Fruit fly (Drosophila melanogaster) whole organism, embryonic: ENCODE measurements around the gene Vps53.

Experiments
- Antp ChIP-seq: fragments of 200-800 bp; sonication (Bioruptor generic); optimal IDR thresholded peaks from 3 replicates; lab custom pipeline; 2016; ENCODE audit warnings: missing biosample characterization, missing genetic modification characterization
- Asciz ChIP-seq: fragments of 200-800 bp; sonication (Bioruptor generic); optimal IDR thresholded peaks from 2 replicates; lab custom pipeline; 2017; ENCODE audit warnings: missing biosample characterization, mild to moderate bottlenecking, missing genetic modification characterization, missing genetic modification reagents
- CG10462 ChIP-seq: fragments of 200-800 bp; sonication (Bioruptor generic); optimal IDR thresholded peaks from 2 replicates; lab custom pipeline; 2016; ENCODE audit warnings: missing biosample characterization, missing genetic modification characterization
- CG11695 ChIP-seq: fragments of 200-800 bp; sonication (Bioruptor generic); IDR thresholded peaks from 3 replicates; pipeline ENCODE4 v1.3.6; 2022; ENCODE audit warnings: missing biosample characterization, missing genetic modification characterization
- CG1233 ChIP-seq: fragments of 200-800 bp; sonication (Bioruptor generic); optimal IDR thresholded peaks from 4 replicates; lab custom pipeline; 2018; ENCODE audit warnings: missing biosample characterization, mild to moderate bottlenecking, missing genetic modification characterization
- CG14965 ChIP-seq: fragments of 200-800 bp; sonication (Bioruptor generic); optimal IDR thresholded peaks from 2 replicates; lab custom pipeline; 2016; ENCODE audit warnings: missing biosample characterization, missing genetic modification characterization, borderline replicate concordance
- CG1603 ChIP-seq: fragments of 200-800 bp; sonication (Bioruptor generic); optimal IDR thresholded peaks from 2 replicates; lab custom pipeline; 2019; ENCODE audit warnings: missing biosample characterization, mild to moderate bottlenecking, missing genetic modification characterization, moderate library complexity
- CG17612 ChIP-seq: fragments of 200-800 bp; sonication (Bioruptor generic); IDR thresholded peaks from 2 replicates; pipeline ENCODE4 v1.3.6; 2022; ENCODE audit warnings: missing biosample characterization, missing genetic modification characterization
- CG4617 ChIP-seq: fragments of 200-800 bp; sonication (Bioruptor generic); optimal IDR thresholded peaks from 3 replicates; lab custom pipeline; 2016; ENCODE audit warnings: missing biosample characterization, missing genetic modification characterization, borderline replicate concordance
- CG6175 ChIP-seq: fragments of 200-800 bp; sonication (Bioruptor generic); IDR thresholded peaks from 3 replicates; pipeline ENCODE4 v1.3.6; 2022; ENCODE audit warnings: missing biosample characterization, missing genetic modification characterization
- CG6765 ChIP-seq: fragments of 200-800 bp; sonication (Bioruptor generic); optimal IDR thresholded peaks from 3 replicates; lab custom pipeline; 2017; ENCODE audit warnings: missing biosample characterization, mild to moderate bottlenecking, missing genetic modification characterization
- CG7745 ChIP-seq: fragments of 200-800 bp; sonication (Bioruptor generic); optimal IDR thresholded peaks from 2 replicates; lab custom pipeline; 2018; ENCODE audit warnings: missing biosample characterization, mild to moderate bottlenecking, missing genetic modification characterization, moderate library complexity
- CG8290 ChIP-seq, 3 experiments: fragments of 200-800 bp; sonication (Bioruptor generic); optimal IDR thresholded peaks; 2 replicates each; lab custom pipeline; 2016 to 2019; ENCODE audit warnings: missing biosample characterization in 3 of 3, missing genetic modification characterization in 3 of 3, mild to moderate bottlenecking in 2 of 3, moderate library complexity in 1 of 3
- CG9817 ChIP-seq: fragments of 200-800 bp; sonication (Bioruptor generic); optimal IDR thresholded peaks from 2 replicates; lab custom pipeline; 2018; ENCODE audit warnings: missing biosample characterization, mild to moderate bottlenecking, missing genetic modification characterization, moderate library complexity
- CoRest ChIP-seq: fragments of 200-800 bp; sonication (Bioruptor generic); optimal IDR thresholded peaks from 3 replicates; lab custom pipeline; 2018; ENCODE audit warnings: missing biosample characterization, mild to moderate bottlenecking, missing genetic modification characterization, moderate library complexity
- Dll ChIP-seq: fragments of 200-800 bp; sonication (Bioruptor generic); IDR thresholded peaks from 4 replicates; pipeline ENCODE4 v1.3.6; 2022; ENCODE audit warnings: missing biosample characterization, missing genetic modification characterization; ENCODE audit not compliant: partially characterized antibody
- Doc2 ChIP-seq: fragments of 200-800 bp; sonication (Bioruptor generic); IDR thresholded peaks from 2 replicates; pipeline ENCODE4 v1.3.6; 2022; ENCODE audit warnings: missing biosample characterization, missing genetic modification characterization
- Dref ChIP-seq: fragments of 200-800 bp; sonication (Bioruptor generic); IDR thresholded peaks from 2 replicates; pipeline ENCODE4 v1.3.6; 2022; ENCODE audit warnings: missing biosample characterization, missing genetic modification characterization
- E2f2 ChIP-seq: fragments of 200-800 bp; sonication (Bioruptor generic); IDR thresholded peaks from 2 replicates; pipeline ENCODE4 v1.3.6; 2022; ENCODE audit warnings: missing biosample characterization, missing genetic modification characterization
- HmgZ ChIP-seq: fragments of 200-800 bp; sonication (Bioruptor generic); optimal IDR thresholded peaks from 2 replicates; lab custom pipeline; 2018; ENCODE audit warnings: missing biosample characterization, mild to moderate bottlenecking, missing genetic modification characterization
- Hmx ChIP-seq: fragments of 200-800 bp; sonication (Bioruptor generic); optimal IDR thresholded peaks from 2 replicates; lab custom pipeline; 2016; ENCODE audit warnings: missing biosample characterization, missing genetic modification characterization
- NK7.1 ChIP-seq: fragments of 200-800 bp; sonication (Bioruptor generic); optimal IDR thresholded peaks from 3 replicates; lab custom pipeline; 2016; ENCODE audit warnings: missing biosample characterization, missing genetic modification characterization
- Nf-YA ChIP-seq: fragments of 200-800 bp; sonication (Bioruptor generic); IDR thresholded peaks from 2 replicates; pipeline ENCODE4 v1.3.6; 2022; ENCODE audit warnings: missing biosample characterization, missing genetic modification characterization
- Oaz ChIP-seq: fragments of 200-800 bp; sonication (Bioruptor generic); IDR thresholded peaks from 2 replicates; pipeline ENCODE4 v1.3.6; 2022; ENCODE audit warnings: missing biosample characterization, missing genetic modification characterization
- Optix ChIP-seq: fragments of 200-800 bp; sonication (Bioruptor generic); IDR thresholded peaks from 3 replicates; pipeline ENCODE4 v1.3.6; 2022; ENCODE audit warnings: missing biosample characterization, missing genetic modification characterization
- Ptx1 ChIP-seq: fragments of 200-800 bp; sonication (Bioruptor generic); IDR thresholded peaks from 2 replicates; pipeline ENCODE4 v1.3.6; 2022; ENCODE audit warnings: missing biosample characterization, missing genetic modification characterization
- Rx ChIP-seq: fragments of 200-800 bp; sonication (Bioruptor generic); IDR thresholded peaks from 2 replicates; pipeline ENCODE4 v1.3.6; 2022; ENCODE audit warnings: missing biosample characterization, missing genetic modification characterization
- Scr ChIP-seq: fragments of 200-800 bp; sonication (Bioruptor generic); IDR thresholded peaks from 2 replicates; pipeline ENCODE4 v1.3.6; 2022; ENCODE audit warnings: missing biosample characterization, missing genetic modification characterization; ENCODE audit not compliant: partially characterized antibody
- Six4 ChIP-seq: fragments of 200-800 bp; sonication (Bioruptor generic); optimal IDR thresholded peaks from 2 replicates; lab custom pipeline; 2016; ENCODE audit warnings: missing biosample characterization, missing genetic modification characterization
- YL-1 ChIP-seq: fragments of 200-800 bp; sonication (Bioruptor generic); optimal IDR thresholded peaks from 3 replicates; lab custom pipeline; 2017; ENCODE audit warnings: missing biosample characterization, mild to moderate bottlenecking, missing genetic modification characterization
- amos ChIP-seq: fragments of 200-800 bp; sonication (Bioruptor generic); IDR thresholded peaks from 2 replicates; pipeline ENCODE4 v1.3.6; 2022; ENCODE audit warnings: missing biosample characterization, missing genetic modification characterization; ENCODE audit not compliant: partially characterized antibody
- bab2 ChIP-seq: fragments of 200-800 bp; sonication (Bioruptor generic); optimal IDR thresholded peaks from 2 replicates; lab custom pipeline; 2016; ENCODE audit warnings: missing biosample characterization, missing genetic modification characterization
- btn ChIP-seq: fragments of 200-800 bp; sonication (Bioruptor generic); optimal IDR thresholded peaks from 2 replicates; lab custom pipeline; 2016; ENCODE audit warnings: missing biosample characterization, missing genetic modification characterization
- cg ChIP-seq: fragments of 200-800 bp; sonication (Bioruptor generic); optimal IDR thresholded peaks from 3 replicates; lab custom pipeline; 2019; ENCODE audit warnings: missing biosample characterization, mild to moderate bottlenecking, missing genetic modification characterization, moderate library complexity
- chinmo ChIP-seq: fragments of 200-800 bp; sonication (Bioruptor generic); IDR thresholded peaks from 4 replicates; pipeline ENCODE4 v1.3.6; 2022; ENCODE audit warnings: missing biosample characterization, missing genetic modification characterization; ENCODE audit not compliant: partially characterized antibody
- crc ChIP-seq: fragments of 200-800 bp; sonication (Bioruptor generic); optimal IDR thresholded peaks from 2 replicates; lab custom pipeline; 2016; ENCODE audit warnings: missing biosample characterization, missing genetic modification characterization
- dmrt99B ChIP-seq: fragments of 200-800 bp; sonication (Bioruptor generic); optimal IDR thresholded peaks from 2 replicates; lab custom pipeline; 2018; ENCODE audit warnings: missing biosample characterization, mild to moderate bottlenecking, missing genetic modification characterization, moderate library complexity
- esg ChIP-seq: fragments of 200-800 bp; sonication (Bioruptor generic); conservative IDR thresholded peaks from 2 replicates; pipeline ENCODE4 v1.3.6; 2022; ENCODE audit warnings: missing biosample characterization, missing genetic modification characterization
- gsb ChIP-seq: fragments of 200-800 bp; sonication (Bioruptor generic); IDR thresholded peaks from 2 replicates; pipeline ENCODE4 v1.3.6; 2022; ENCODE audit warnings: missing biosample characterization, missing genetic modification characterization
- h ChIP-seq: fragments of >200 bp; optimal IDR thresholded peaks from 2 replicates; lab custom pipeline; 2017
- ken ChIP-seq: fragments of 200-800 bp; sonication (Bioruptor generic); IDR thresholded peaks from 3 replicates; pipeline ENCODE4 v1.3.6; 2022; ENCODE audit warnings: missing biosample characterization, missing genetic modification characterization
- lbe ChIP-seq: fragments of 200-800 bp; sonication (Bioruptor generic); optimal IDR thresholded peaks from 2 replicates; lab custom pipeline; 2016; ENCODE audit warnings: missing biosample characterization, mild to moderate bottlenecking, missing genetic modification characterization
- salm ChIP-seq: fragments of 200-800 bp; sonication (Bioruptor generic); optimal IDR thresholded peaks from 2 replicates; lab custom pipeline; 2018; ENCODE audit warnings: missing biosample characterization, mild to moderate bottlenecking, missing genetic modification characterization
- stwl ChIP-seq: fragments of 200-800 bp; sonication (Bioruptor generic); optimal IDR thresholded peaks from 3 replicates; lab custom pipeline; 2018; ENCODE audit warnings: missing biosample characterization, mild to moderate bottlenecking, missing genetic modification characterization, moderate library complexity
- toy ChIP-seq: fragments of 200-800 bp; sonication (Bioruptor generic); IDR thresholded peaks from 2 replicates; pipeline ENCODE4 v1.3.6; 2022; ENCODE audit warnings: missing biosample characterization, missing genetic modification characterization
- unc-4 ChIP-seq: fragments of 200-800 bp; sonication (Bioruptor generic); IDR thresholded peaks from 2 replicates; pipeline ENCODE4 v1.3.6; 2022; ENCODE audit warnings: missing biosample characterization, missing genetic modification characterization; ENCODE audit not compliant: partially characterized antibody
- vfl ChIP-seq: fragments of 200-800 bp; sonication (Bioruptor generic); optimal IDR thresholded peaks from 2 replicates; lab custom pipeline; 2016; ENCODE audit warnings: missing biosample characterization, missing genetic modification characterization
- wdn ChIP-seq: fragments of 200-800 bp; sonication (Bioruptor generic); IDR thresholded peaks from 2 replicates; pipeline ENCODE4 v1.3.6; 2022; ENCODE audit warnings: missing biosample characterization, missing genetic modification characterization
- zen ChIP-seq: fragments of 200-800 bp; sonication (Bioruptor generic); optimal IDR thresholded peaks from 3 replicates; lab custom pipeline; 2018; ENCODE audit warnings: missing biosample characterization, mild to moderate bottlenecking, missing genetic modification characterization, moderate library complexity

Gene Vps53

dm6 chr2L:4385387-4386279 lies at the start of gene Vps53:
Gene Vps53 (minus strand): TSS chr2L:4386062.
- no peak for TF ChIP-seq Hmx
- TF ChIP-seq Doc2: no peak
- no peak for TF ChIP-seq cg (GFP tag; lab: Kevin White, UChicago)
- no peak for TF ChIP-seq esg (GFP tag; lab: Robert Waterston, UW)
- no peak for TF ChIP-seq h (lab: Kevin White, UChicago)
- TF ChIP-seq YL-1 (GFP tag; lab: Kevin White, UChicago): peak; percentile 15
- peak; percentile 69 for TF ChIP-seq Dref (GFP tag; lab: Robert Waterston, UW)
- TF ChIP-seq CG1603 (tag; lab: Kevin White, UChicago): peak; percentile 14
- no peak for TF ChIP-seq CG8290 (GFP tag; optimal IDR thresholded peaks at IDR 0.05; lab: Kevin White, UChicago)
- TF ChIP-seq CG8290 (tag; optimal IDR thresholded peaks at IDR 0.05; lab: Kevin White, UChicago): no peak
- peak; percentile 58; the same call in 2 of the 4 replicates for TF ChIP-seq Dll (GFP tag; lab: Robert Waterston, UW)
- no peak for TF ChIP-seq dmrt99B (tag; lab: Kevin White, UChicago)
- TF ChIP-seq btn (GFP tag; lab: Kevin White, UChicago): no peak
- TF ChIP-seq amos (GFP tag; lab: Robert Waterston, UW): peak; percentile 30; the same call in 1 of the 2 replicates
- no peak for TF ChIP-seq CoRest
- TF ChIP-seq unc-4 (GFP tag; lab: Robert Waterston, UW): peak; percentile 35; the same call in 1 of the 2 replicates
- TF ChIP-seq NK7.1: no peak
- no peak for TF ChIP-seq crc (GFP tag; lab: Kevin White, UChicago)
- peak; percentile 35; the same call in 1 of the 2 replicates for TF ChIP-seq Scr (GFP tag; lab: Robert Waterston, UW)
- no peak for TF ChIP-seq wdn (GFP tag; lab: Robert Waterston, UW)
- no peak for TF ChIP-seq HmgZ (tag; lab: Kevin White, UChicago)
- TF ChIP-seq ken (GFP tag; lab: Robert Waterston, UW): no peak
- TF ChIP-seq CG4617: peak; percentile 65
- TF ChIP-seq CG11695 (GFP tag; lab: Robert Waterston, UW): no peak
- TF ChIP-seq CG9817: no peak
- TF ChIP-seq Optix (GFP tag; lab: Robert Waterston, UW): no peak
- TF ChIP-seq stwl (tag; lab: Kevin White, UChicago): peak; percentile 24
- TF ChIP-seq Rx (GFP tag; lab: Robert Waterston, UW): no peak
- TF ChIP-seq Nf-YA: no peak
- no peak for TF ChIP-seq CG7745 (tag; lab: Kevin White, UChicago)
- no peak for TF ChIP-seq CG6765 (GFP tag; lab: Kevin White, UChicago)
- TF ChIP-seq E2f2: peak; percentile 87
- no peak for TF ChIP-seq Antp (GFP tag; lab: Kevin White, UChicago)
- no peak for TF ChIP-seq bab2
- no peak for TF ChIP-seq CG10462 (GFP tag; lab: Kevin White, UChicago)
- TF ChIP-seq Six4: no peak
- no peak for TF ChIP-seq CG1233
- no peak for TF ChIP-seq CG6175 (GFP tag; lab: Robert Waterston, UW)
- no peak for TF ChIP-seq toy (GFP tag; lab: Robert Waterston, UW)
- TF ChIP-seq Oaz (GFP tag; lab: Robert Waterston, UW): no peak
- TF ChIP-seq Ptx1: no peak
- TF ChIP-seq lbe (GFP tag; lab: Kevin White, UChicago): no peak
- TF ChIP-seq CG17612: no peak
- TF ChIP-seq CG14965: no peak
- TF ChIP-seq gsb (GFP tag; lab: Robert Waterston, UW): no peak
- no peak for TF ChIP-seq Asciz (GFP tag; lab: Kevin White, UChicago)
- TF ChIP-seq zen (tag; lab: Kevin White, UChicago): no peak
- no peak for TF ChIP-seq vfl
- 0 out of 4 replicates have a peak, but pooled peaks have one; percentile 55 for TF ChIP-seq chinmo (GFP tag; lab: Robert Waterston, UW)
- no peak for TF ChIP-seq salm (tag; lab: Kevin White, UChicago)
